Worm (Caenorhabditis elegans): ENCODE measurements around the gene Y56A3A.6.

Gene Y56A3A.6

DNA sequence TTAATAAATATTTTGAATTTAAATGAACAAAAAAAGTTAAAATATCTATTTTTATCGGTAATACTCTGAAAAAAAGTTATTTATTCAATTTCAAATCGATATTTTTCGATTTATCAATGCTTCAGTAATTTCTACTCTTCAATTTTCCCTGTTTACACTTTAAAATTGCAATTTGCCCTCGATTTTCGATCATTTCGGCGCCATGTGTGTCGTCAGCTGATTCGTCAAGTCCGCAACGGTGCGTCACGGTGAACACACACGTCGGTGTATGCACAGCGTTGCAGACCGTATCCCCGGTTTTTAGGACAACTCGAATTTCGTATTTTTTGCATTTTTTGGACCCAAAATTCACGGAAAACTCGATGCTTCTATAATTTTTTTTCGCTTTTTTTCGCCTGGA is 55.3 kb downstream of the Y56A3A.6 start, which contains the start of gene C18D11.3 (continued):
- TF ChIP-seq tra-1 (GFP tag; IDR thresholded peaks at IDR 0.05), result peak; percentile 55; the same call in 1 of the 2 replicates
- TF ChIP-seq lin-39 (tag; optimal IDR thresholded peaks at IDR 0.05), result no peak
- peak; percentile 87 for TF ChIP-seq dmd-6 (GFP tag; IDR thresholded peaks at IDR 0.05)
- peak; percentile 88 for TF ChIP-seq lin-13 (GFP tag; optimal IDR thresholded peaks at IDR 0.05)
- no peak for TF ChIP-seq F44E2.7 (GFP tag; IDR thresholded peaks at IDR 0.05)
- TF ChIP-seq egl-43 (GFP tag; IDR thresholded peaks at IDR 0.05), result 0 out of 2 replicates have a peak, but pooled peaks have one; percentile 5
- peak; percentile 98 for TF ChIP-seq mxl-3 (GFP tag; optimal IDR thresholded peaks at IDR 0.05)
- TF ChIP-seq F37D6.2 (tag; optimal IDR thresholded peaks at IDR 0.05), result peak; percentile 25
- no peak for TF ChIP-seq skn-1 (tag; optimal IDR thresholded peaks at IDR 0.05)
- TF ChIP-seq unc-39 (tag; optimal IDR thresholded peaks at IDR 0.05), result no peak
- TF ChIP-seq nhr-237 (tag; optimal IDR thresholded peaks at IDR 0.05), result no peak
- peak in 1 of 2 experiments; percentile 89 for TF ChIP-seq mdl-1 (tag; optimal IDR thresholded peaks at IDR 0.05)
- TF ChIP-seq nhr-6 (tag; optimal IDR thresholded peaks at IDR 0.05), result peak; percentile 35
- TF ChIP-seq lin-15B (tag; optimal IDR thresholded peaks at IDR 0.05), result no peak
- TF ChIP-seq daf-8 (GFP tag; IDR thresholded peaks at IDR 0.05), result no peak
- TF ChIP-seq lin-29 (GFP tag; IDR thresholded peaks at IDR 0.05), result 0 out of 2 replicates have a peak, but pooled peaks have one; percentile 48
- TF ChIP-seq mes-2 (tag; optimal IDR thresholded peaks at IDR 0.05; ENCODE audit: poor library complexity, severe bottlenecking), result peak; percentile 86
- TF ChIP-seq hmg-1.1 (GFP tag; IDR thresholded peaks at IDR 0.05), result peak; percentile 73
- no peak for TF ChIP-seq spr-1 (tag; optimal IDR thresholded peaks at IDR 0.05)
- peak; percentile 77 for TF ChIP-seq dpl-1 (GFP tag; optimal IDR thresholded peaks at IDR 0.05)
- TF ChIP-seq unc-62 (GFP tag; optimal IDR thresholded peaks at IDR 0.05 in 1 of 2), result peak in 1 of 2 experiments; percentile 97
- TF ChIP-seq unc-62 (tag; optimal IDR thresholded peaks at IDR 0.05), result no peak
- peak; percentile 48; the same call in 1 of the 2 replicates for TF ChIP-seq arid-1 (GFP tag; conservative IDR thresholded peaks at IDR 0.05)
- peak; percentile 56 for TF ChIP-seq ztf-7 (tag; optimal IDR thresholded peaks at IDR 0.05)
- no peak for TF ChIP-seq zip-2 (tag; optimal IDR thresholded peaks at IDR 0.05)
- no peak for TF ChIP-seq nhr-111 (GFP tag; optimal IDR thresholded peaks at IDR 0.05)
- no peak for TF ChIP-seq Y48G9A.11 (GFP tag; IDR thresholded peaks at IDR 0.05)
- TF ChIP-seq aha-1 (tag), result peak; percentile 99
- TF ChIP-seq nhr-76 (tag; optimal IDR thresholded peaks at IDR 0.05), result no peak
- TF ChIP-seq nhr-28 (tag; optimal IDR thresholded peaks at IDR 0.05), result peak; percentile 67
- peak; percentile 55; the same call in 1 of the 2 replicates for TF ChIP-seq madf-9 (GFP tag; conservative IDR thresholded peaks at IDR 0.05)
- no peak for TF ChIP-seq lir-3 (tag; optimal IDR thresholded peaks at IDR 0.05)
- TF ChIP-seq hif-1 (tag; optimal IDR thresholded peaks at IDR 0.05), result peak in 1 of 2 experiments; percentile 76
- TF ChIP-seq madf-5 (GFP tag; IDR thresholded peaks at IDR 0.05), result 0 out of 4 replicates have a peak, but pooled peaks of 1 of the 2 experiments have one; percentile 8
- peak; percentile 57; the same call in 1 of the 2 replicates for TF ChIP-seq php-3 (GFP tag; IDR thresholded peaks at IDR 0.05)
- 0 out of 2 replicates have a peak, but pooled peaks have one; percentile 39 for TF ChIP-seq ceh-20 (GFP tag; IDR thresholded peaks at IDR 0.05)
- TF ChIP-seq ztf-11 (tag; optimal IDR thresholded peaks at IDR 0.05), result no peak
- TF ChIP-seq pha-4 (GFP tag; IDR thresholded peaks at IDR 0.05), result peak; percentile 13; the same call in 1 of the 2 replicates
- TF ChIP-seq pha-4 (tag; optimal IDR thresholded peaks at IDR 0.05), result peak; percentile 21
- no peak for TF ChIP-seq nhr-48 (tag; optimal IDR thresholded peaks at IDR 0.05)
- no peak; the same call in 1 of the 2 replicates for TF ChIP-seq lim-7 (GFP tag; IDR thresholded peaks at IDR 0.05)
- TF ChIP-seq ZK337.2 (GFP tag; IDR thresholded peaks at IDR 0.05), result 0 out of 2 replicates have a peak, but pooled peaks have one; percentile 29
- no peak for TF ChIP-seq ceh-82 (tag; optimal IDR thresholded peaks at IDR 0.05)
- no peak for TF ChIP-seq ceh-32 (tag; optimal IDR thresholded peaks at IDR 0.05; ENCODE audit: poor library complexity)
- peak; percentile 15 for TF ChIP-seq nhr-25 (tag; optimal IDR thresholded peaks at IDR 0.05; ENCODE audit: borderline replicate concordance, insufficient read depth)
- TF ChIP-seq mdt-29 (GFP tag; IDR thresholded peaks at IDR 0.05), result no peak
- no peak for TF ChIP-seq F26F4.8 (GFP tag; conservative IDR thresholded peaks at IDR 0.05)
- TF ChIP-seq mep-1 (tag; optimal IDR thresholded peaks at IDR 0.05), result peak; percentile 90
- TF ChIP-seq nhr-42 (GFP tag; IDR thresholded peaks at IDR 0.05), result 0 out of 2 replicates have a peak, but pooled peaks have one; percentile 19

Data from whole organism, L4 larva.